Worm (Caenorhabditis elegans) whole organism, L3 larva: ENCODE data around the gene F38A1.13.

Experiments
- R02D3.7 ChIP-seq: fragments of 150-350 bp; optimal IDR thresholded peaks from 2 replicates; lab custom pipeline; 2014; ENCODE audit warnings: missing biosample characterization, missing genetic modification characterization
- ZK546.5 ChIP-seq: sonication (generic microtip); optimal IDR thresholded peaks from 2 replicates; lab custom pipeline; 2017; ENCODE audit warnings: missing biosample characterization, missing genetic modification characterization
- ama-1 ChIP-seq: fragments of 150-350 bp; optimal IDR thresholded peaks from 2 replicates; lab custom pipeline; 2018
- ceh-16 ChIP-seq: sonication (generic microtip); optimal IDR thresholded peaks from 2 replicates; lab custom pipeline; 2017; ENCODE audit warnings: missing biosample characterization, missing genetic modification characterization
- ceh-28 ChIP-seq: fragments of 150-350 bp; optimal IDR thresholded peaks from 2 replicates; lab custom pipeline; 2014; ENCODE audit warnings: missing biosample characterization, missing genetic modification reagents, missing genetic modification characterization
- ceh-9 ChIP-seq: sonication (generic microtip); optimal IDR thresholded peaks from 2 replicates; lab custom pipeline; 2018; ENCODE audit warnings: missing biosample characterization, missing genetic modification characterization
- daf-12 ChIP-seq: fragments of 150-350 bp; optimal IDR thresholded peaks from 2 replicates; lab custom pipeline; 2014; ENCODE audit warnings: missing biosample characterization, missing genetic modification reagents, missing genetic modification characterization
- egl-27 ChIP-seq: sonication (generic microtip); optimal IDR thresholded peaks from 4 replicates; lab custom pipeline; 2017; ENCODE audit warnings: missing biosample characterization, missing genetic modification reagents, missing genetic modification characterization
- egl-5 ChIP-seq: fragments of 150-350 bp; optimal IDR thresholded peaks from 2 replicates; lab custom pipeline; 2017; ENCODE audit warnings: missing biosample characterization, missing genetic modification reagents, missing genetic modification characterization, inconsistent platforms
- elt-1 ChIP-seq: fragments of 150-350 bp; optimal IDR thresholded peaks from 2 replicates; lab custom pipeline; 2014; ENCODE audit warnings: missing biosample characterization, missing genetic modification characterization
- elt-2 ChIP-seq: sonication (generic microtip); optimal IDR thresholded peaks from 2 replicates; lab custom pipeline; 2016; ENCODE audit warnings: missing genetic modification reagents, mild to moderate bottlenecking, missing genetic modification characterization, missing compliant biosample characterization
- elt-3 ChIP-seq, 3 experiments: fragments of 150-350 bp in 1 of 3; sonication (generic microtip) in 2 of 3; optimal IDR thresholded peaks; 2 replicates in 2 of 3; 4 replicates in 1 of 3; lab custom pipeline; 2014 to 2017; ENCODE audit warnings: missing biosample characterization in 3 of 3, missing genetic modification characterization in 3 of 3
- eor-1 ChIP-seq, 2 experiments: fragments of 150-350 bp; optimal IDR thresholded peaks; 2 replicates each; lab custom pipeline; 2014 to 2018; ENCODE audit warnings: missing biosample characterization in 2 of 2, missing genetic modification characterization in 2 of 2
- fos-1 ChIP-seq: fragments of 150-350 bp; optimal IDR thresholded peaks from 2 replicates; lab custom pipeline; 2014; ENCODE audit warnings: missing biosample characterization, missing genetic modification characterization
- jun-1 ChIP-seq: fragments of 150-350 bp; optimal IDR thresholded peaks from 2 replicates; lab custom pipeline; 2014; ENCODE audit warnings: missing biosample characterization, missing genetic modification reagents, missing genetic modification characterization
- lin-15B ChIP-seq: fragments of 150-350 bp; optimal IDR thresholded peaks from 2 replicates; lab custom pipeline; 2014; ENCODE audit warnings: missing biosample characterization, missing genetic modification characterization
- lin-39 ChIP-seq: fragments of 150-350 bp; optimal IDR thresholded peaks from 2 replicates; lab custom pipeline; 2018; ENCODE audit warnings: missing biosample characterization, missing genetic modification reagents, missing genetic modification characterization
- mdl-1 ChIP-seq: fragments of 150-350 bp; optimal IDR thresholded peaks from 2 replicates; lab custom pipeline; 2014; ENCODE audit warnings: missing biosample characterization, missing genetic modification characterization
- mml-1 ChIP-seq: fragments of 150-350 bp; sonication (generic microtip); optimal IDR thresholded peaks from 3 replicates; lab custom pipeline; 2014; ENCODE audit warnings: missing biosample characterization, missing genetic modification characterization
- nfya-1 ChIP-seq: sonication (generic microtip); optimal IDR thresholded peaks from 2 replicates; lab custom pipeline; 2017; ENCODE audit warnings: missing genetic modification characterization, mild to moderate bottlenecking, missing compliant biosample characterization, antibody characterized with exemption, moderate library complexity; ENCODE audit not compliant: insufficient read depth
- nhr-11 ChIP-seq: fragments of 150-350 bp; optimal IDR thresholded peaks from 2 replicates; lab custom pipeline; 2014; ENCODE audit warnings: missing biosample characterization, missing genetic modification characterization
- nhr-23 ChIP-seq: fragments of 150-350 bp; optimal IDR thresholded peaks from 2 replicates; lab custom pipeline; 2014; ENCODE audit warnings: missing biosample characterization, missing genetic modification reagents, missing genetic modification characterization
- nhr-25 ChIP-seq: sonication (generic microtip); optimal IDR thresholded peaks from 2 replicates; lab custom pipeline; 2017; ENCODE audit warnings: missing biosample characterization, missing genetic modification characterization
- nhr-28 ChIP-seq: fragments of 150-350 bp; optimal IDR thresholded peaks from 2 replicates; lab custom pipeline; 2014; ENCODE audit warnings: missing biosample characterization, missing genetic modification characterization
- nhr-43 ChIP-seq: sonication (generic microtip); optimal IDR thresholded peaks from 2 replicates; lab custom pipeline; 2016; ENCODE audit warnings: mild to moderate bottlenecking, missing genetic modification characterization, missing compliant biosample characterization; ENCODE audit not compliant: poor library complexity, severe bottlenecking
- nhr-67 ChIP-seq: fragments of 150-350 bp; optimal IDR thresholded peaks from 2 replicates; lab custom pipeline; 2014; ENCODE audit warnings: missing biosample characterization, missing genetic modification characterization
- nhr-76 ChIP-seq: fragments of 150-350 bp; sonication (generic microtip); optimal IDR thresholded peaks from 5 replicates; lab custom pipeline; 2014; ENCODE audit warnings: missing biosample characterization, missing genetic modification characterization
- pha-4 ChIP-seq: fragments of 150-350 bp; optimal IDR thresholded peaks from 2 replicates; lab custom pipeline; 2014; ENCODE audit warnings: missing biosample characterization, missing genetic modification reagents, missing genetic modification characterization
- pqm-1 ChIP-seq: fragments of 150-350 bp; optimal IDR thresholded peaks from 2 replicates; lab custom pipeline; 2017; ENCODE audit warnings: missing biosample characterization, missing genetic modification characterization, inconsistent platforms
- sea-2 ChIP-seq: fragments of 150-350 bp; sonication (generic microtip); optimal IDR thresholded peaks from 4 replicates; lab custom pipeline; 2014; ENCODE audit warnings: missing biosample characterization, missing genetic modification reagents, missing genetic modification characterization
- tbx-2 ChIP-seq: sonication (generic microtip); optimal IDR thresholded peaks from 2 replicates; lab custom pipeline; 2016; ENCODE audit warnings: mild to moderate bottlenecking, missing genetic modification characterization, missing compliant biosample characterization
- unc-39 ChIP-seq: sonication (generic microtip); optimal IDR thresholded peaks from 4 replicates; lab custom pipeline; 2017; ENCODE audit warnings: missing biosample characterization, missing genetic modification characterization
- zag-1 ChIP-seq: fragments of 150-350 bp; optimal IDR thresholded peaks from 2 replicates; lab custom pipeline; 2014; ENCODE audit warnings: missing biosample characterization, missing genetic modification characterization
- ztf-11 ChIP-seq: fragments of 150-350 bp; optimal IDR thresholded peaks from 2 replicates; lab custom pipeline; 2014; ENCODE audit warnings: missing biosample characterization, missing genetic modification characterization
- ztf-4 ChIP-seq: fragments of 150-350 bp; optimal IDR thresholded peaks from 2 replicates; lab custom pipeline; 2014; ENCODE audit warnings: missing biosample characterization, missing genetic modification characterization

Gene F38A1.13

ce11 chrIV:1234780-1235179 lies 30.2 kb upstream of the F38A1.13 start:
- TF ChIP-seq ceh-28 (peak; percentile 70), fos-1 (tag; lab: Kevin White, UChicago) (no peak)
- TF ChIP-seq, all 47 proteins: peak for 1

ce11 chrIV:1235785-1236184 lies 29.2 kb upstream of the F38A1.13 start:
- TF ChIP-seq egl-5 (tag; lab: Kevin White, UChicago): no peak
- TF ChIP-seq ceh-28: peak; percentile 81
- TF ChIP-seq elt-3 (tag; optimal IDR thresholded peaks at IDR 0.05; lab: Kevin White, UChicago): no peak

- no peak for TF ChIP-seq elt-1 (tag; lab: Kevin White, UChicago)
- TF ChIP-seq sea-2 (GFP tag; lab: Kevin White, UChicago): no peak
- no peak for TF ChIP-seq pqm-1 (tag; lab: Kevin White, UChicago)
- TF ChIP-seq elt-2: no peak
- TF ChIP-seq eor-1 (tag; optimal IDR thresholded peaks at IDR 0.05; lab: Kevin White, UChicago): no peak
- TF ChIP-seq, all 47 proteins: peak for 0
These were observed 26.9 kb upstream of the F38A1.13 start for ce11 chrIV:1238147-1238546.

ce11 chrIV:1239686-1240085 lies 25.3 kb upstream of the F38A1.13 start, which contains the start of gene F38A1.8:
F38A1.8 (minus strand) TSS chrIV:1239852.
- TF ChIP-seq nhr-25 (tag; lab: Kevin White, UChicago): peak; percentile 12
- TF ChIP-seq tbx-2 (tag; lab: Kevin White, UChicago): no peak
- no peak for TF ChIP-seq ztf-4 (tag; lab: Kevin White, UChicago)
- peak; percentile 80 for TF ChIP-seq lin-15B
- no peak for TF ChIP-seq egl-27
- peak; percentile 37 for TF ChIP-seq R02D3.7 (tag; lab: Kevin White, UChicago)
- peak; percentile 17 for TF ChIP-seq mdl-1 (tag; lab: Kevin White, UChicago)
- no peak for TF ChIP-seq lin-39 (tag; lab: Kevin White, UChicago)
- TF ChIP-seq daf-12 (tag; lab: Kevin White, UChicago): no peak
- peak; percentile 70 for TF ChIP-seq nhr-23 (tag; lab: Kevin White, UChicago)

ce11 chrIV:1243295-1243694 lies 21.7 kb upstream of the F38A1.13 start, which contains the start of gene F38A1.15:
F38A1.15 (minus strand) TSS chrIV:1243395.
- TF ChIP-seq elt-1 (tag; lab: Kevin White, UChicago) (no peak), nhr-11 (tag; lab: Kevin White, UChicago) (no peak), zag-1 (tag; lab: Kevin White, UChicago) (no peak), nhr-67 (tag; lab: Kevin White, UChicago) (no peak), nhr-43 (tag; lab: Kevin White, UChicago) (no peak), mml-1 (tag; lab: Kevin White, UChicago) (no peak), nhr-23 (tag; lab: Kevin White, UChicago) (no peak), unc-39 (tag; lab: Kevin White, UChicago) (no peak), ceh-16 (tag; lab: Kevin White, UChicago) (no peak), jun-1 (tag; lab: Kevin White, UChicago) (no peak), nfya-1 (tag; lab: Kevin White, UChicago) (no peak), eor-1 (tag; optimal IDR thresholded peaks at IDR 0.05; lab: Kevin White, UChicago) (no peak)

ce11 chrIV:1245244-1245643 lies 19.8 kb upstream of the F38A1.13 start, which contains the start of gene F38A1.9:
F38A1.9 (minus strand) TSS chrIV:1245344.
- TF ChIP-seq nhr-67 (tag; lab: Kevin White, UChicago): no peak
- TF ChIP-seq ama-1 (lab: Kevin White, UChicago): no peak
- no peak for TF ChIP-seq pha-4 (tag; lab: Kevin White, UChicago)
- no peak for TF ChIP-seq eor-1 (tag; optimal IDR thresholded peaks at IDR 0.05; lab: Kevin White, UChicago)
- no peak for TF ChIP-seq sea-2 (GFP tag; lab: Kevin White, UChicago)
- TF ChIP-seq elt-1 (tag; lab: Kevin White, UChicago): no peak
- TF ChIP-seq nhr-76 (tag; lab: Kevin White, UChicago): no peak
- TF ChIP-seq mdl-1 (tag; lab: Kevin White, UChicago): no peak
- TF ChIP-seq ZK546.5 (tag; lab: Kevin White, UChicago): no peak
- TF ChIP-seq ztf-11: no peak
- no peak for TF ChIP-seq R02D3.7 (tag; lab: Kevin White, UChicago)
- TF ChIP-seq ztf-4 (tag; lab: Kevin White, UChicago): no peak
- TF ChIP-seq nhr-28 (tag; lab: Kevin White, UChicago): no peak
- no peak for TF ChIP-seq egl-5 (tag; lab: Kevin White, UChicago)
- TF ChIP-seq ceh-9 (tag; lab: Kevin White, UChicago): no peak
